Fruit fly (Drosophila melanogaster) whole organism, embryonic: Measurements from ENCODE around the gene IntS9.
A peak's percentile ranks its signal among the peaks of the same experiment; 100 is the strongest.

Experiments
- Antp ChIP-seq: fragments of 200-800 bp; sonication (Bioruptor generic); optimal IDR thresholded peaks from 3 replicates; lab custom pipeline; 2016; ENCODE audit warnings: missing biosample characterization, missing genetic modification characterization
- C15 ChIP-seq: fragments of 200-800 bp; sonication (Bioruptor generic); IDR thresholded peaks from 3 replicates; pipeline ENCODE4 v1.3.6; 2022; ENCODE audit warnings: missing biosample characterization, missing genetic modification characterization
- CG10565 ChIP-seq: fragments of 200-800 bp; sonication (Bioruptor generic); optimal IDR thresholded peaks from 3 replicates; lab custom pipeline; 2016; ENCODE audit warnings: missing biosample characterization, mild to moderate bottlenecking, missing genetic modification characterization
- CG12104 ChIP-seq: fragments of 200-800 bp; sonication (Bioruptor generic); optimal IDR thresholded peaks from 3 replicates; lab custom pipeline; 2016; ENCODE audit warnings: missing biosample characterization, missing genetic modification characterization
- CG1233 ChIP-seq: fragments of 200-800 bp; sonication (Bioruptor generic); optimal IDR thresholded peaks from 4 replicates; lab custom pipeline; 2018; ENCODE audit warnings: missing biosample characterization, mild to moderate bottlenecking, missing genetic modification characterization
- CG12769 ChIP-seq: fragments of 200-800 bp; sonication (Bioruptor generic); optimal IDR thresholded peaks from 2 replicates; lab custom pipeline; 2019; ENCODE audit warnings: missing biosample characterization, mild to moderate bottlenecking, missing genetic modification characterization, moderate library complexity
- CG13123 ChIP-seq: fragments of 200-800 bp; sonication (Bioruptor generic); optimal IDR thresholded peaks from 2 replicates; lab custom pipeline; 2016; ENCODE audit warnings: missing biosample characterization, missing genetic modification characterization
- CG15269 ChIP-seq: fragments of 200-800 bp; sonication (Bioruptor generic); optimal IDR thresholded peaks from 2 replicates; lab custom pipeline; 2018; ENCODE audit warnings: missing biosample characterization, mild to moderate bottlenecking, missing genetic modification characterization, moderate library complexity
- CG18262 ChIP-seq: fragments of 200-800 bp; optimal IDR thresholded peaks from 3 replicates; lab custom pipeline; 2019; ENCODE audit warnings: missing biosample characterization, mild to moderate bottlenecking, missing genetic modification characterization, moderate library complexity
- CG2120 ChIP-seq: fragments of 200-800 bp; sonication (Bioruptor generic); optimal IDR thresholded peaks from 3 replicates; lab custom pipeline; 2016; ENCODE audit warnings: missing biosample characterization, missing genetic modification characterization
- CG2875 ChIP-seq: fragments of 200-800 bp; sonication (Bioruptor generic); optimal IDR thresholded peaks from 2 replicates; lab custom pipeline; 2017; ENCODE audit warnings: missing biosample characterization, mild to moderate bottlenecking, missing genetic modification characterization, missing genetic modification reagents
- CG30403 ChIP-seq: fragments of 200-800 bp; sonication (Bioruptor generic); optimal IDR thresholded peaks from 3 replicates; lab custom pipeline; 2016; ENCODE audit warnings: missing biosample characterization, missing genetic modification characterization
- CG30431 ChIP-seq: fragments of 200-800 bp; sonication (Bioruptor generic); optimal IDR thresholded peaks from 2 replicates; lab custom pipeline; 2017; ENCODE audit warnings: missing biosample characterization, missing genetic modification characterization
- CG31365 ChIP-seq: fragments of 200-800 bp; sonication (Bioruptor generic); optimal IDR thresholded peaks from 2 replicates; lab custom pipeline; 2018; ENCODE audit warnings: missing biosample characterization, mild to moderate bottlenecking, missing genetic modification characterization
- CG32532 ChIP-seq: fragments of 200-800 bp; sonication (Bioruptor generic); IDR thresholded peaks from 2 replicates; pipeline ENCODE4 v1.3.6; 2022; ENCODE audit warnings: missing biosample characterization, missing genetic modification characterization
- CG42726 ChIP-seq: fragments of 200-800 bp; sonication (Bioruptor generic); IDR thresholded peaks from 2 replicates; pipeline ENCODE4 v1.3.6; 2022; ENCODE audit warnings: missing biosample characterization, missing genetic modification characterization; ENCODE audit not compliant: partially characterized antibody
- CG4282 ChIP-seq: fragments of 200-800 bp; sonication (Bioruptor generic); optimal IDR thresholded peaks from 2 replicates; lab custom pipeline; 2016; ENCODE audit warnings: missing biosample characterization, missing genetic modification characterization
- CG4617 ChIP-seq: fragments of 200-800 bp; sonication (Bioruptor generic); optimal IDR thresholded peaks from 3 replicates; lab custom pipeline; 2016; ENCODE audit warnings: missing biosample characterization, missing genetic modification characterization, borderline replicate concordance
- CG7745 ChIP-seq: fragments of 200-800 bp; sonication (Bioruptor generic); optimal IDR thresholded peaks from 2 replicates; lab custom pipeline; 2018; ENCODE audit warnings: missing biosample characterization, mild to moderate bottlenecking, missing genetic modification characterization, moderate library complexity
- CG7786 ChIP-seq: fragments of 200-800 bp; sonication (Bioruptor generic); optimal IDR thresholded peaks from 2 replicates; lab custom pipeline; 2016; ENCODE audit warnings: missing biosample characterization, missing genetic modification characterization
- CG8388 ChIP-seq: fragments of 200-800 bp; sonication (Bioruptor generic); optimal IDR thresholded peaks from 2 replicates; lab custom pipeline; 2019; ENCODE audit warnings: missing biosample characterization, mild to moderate bottlenecking, missing genetic modification characterization, moderate library complexity
- CG8478 ChIP-seq: fragments of >200 bp; optimal IDR thresholded peaks from 2 replicates; lab custom pipeline; 2018
- CG8944 ChIP-seq: fragments of 200-800 bp; sonication (Bioruptor generic); optimal IDR thresholded peaks from 3 replicates; lab custom pipeline; 2016; ENCODE audit warnings: missing biosample characterization, missing genetic modification characterization
- CG9932 ChIP-seq: fragments of 200-800 bp; sonication (Bioruptor generic); IDR thresholded peaks from 2 replicates; pipeline ENCODE4 v1.3.6; 2022; ENCODE audit warnings: missing biosample characterization, missing genetic modification characterization
- ERR ChIP-seq: fragments of 200-800 bp; sonication (Bioruptor generic); optimal IDR thresholded peaks from 2 replicates; lab custom pipeline; 2016; ENCODE audit warnings: missing biosample characterization, missing genetic modification characterization
- NFAT ChIP-seq: fragments of 200-800 bp; sonication (Bioruptor generic); IDR thresholded peaks from 2 replicates; pipeline ENCODE4 v1.3.6; 2022; ENCODE audit warnings: missing biosample characterization, missing genetic modification characterization
- PHDP ChIP-seq: fragments of 200-800 bp; sonication (Bioruptor generic); optimal IDR thresholded peaks from 3 replicates; lab custom pipeline; 2018; ENCODE audit warnings: missing biosample characterization, mild to moderate bottlenecking, missing genetic modification characterization, moderate library complexity
- Usf ChIP-seq: fragments of 200-800 bp; sonication (Bioruptor generic); optimal IDR thresholded peaks from 2 replicates; lab custom pipeline; 2017; ENCODE audit warnings: missing genotype, missing biosample characterization, missing genetic modification characterization
- Vsx1 ChIP-seq: fragments of 200-800 bp; sonication (Bioruptor generic); optimal IDR thresholded peaks from 2 replicates; lab custom pipeline; 2017; ENCODE audit warnings: missing biosample characterization, mild to moderate bottlenecking, missing genetic modification characterization, missing genetic modification reagents
- YL-1 ChIP-seq: fragments of 200-800 bp; sonication (Bioruptor generic); optimal IDR thresholded peaks from 3 replicates; lab custom pipeline; 2017; ENCODE audit warnings: missing biosample characterization, mild to moderate bottlenecking, missing genetic modification characterization
- aop ChIP-seq: fragments of 200-800 bp; sonication (Bioruptor generic); IDR thresholded peaks from 2 replicates; pipeline ENCODE4 v1.3.6; 2022; ENCODE audit warnings: missing biosample characterization, missing genetic modification characterization
- az2 ChIP-seq: fragments of 200-800 bp; sonication (Bioruptor generic); optimal IDR thresholded peaks from 3 replicates; lab custom pipeline; 2016; ENCODE audit warnings: missing biosample characterization, missing genetic modification characterization
- bsh ChIP-seq, 2 experiments: fragments of 200-800 bp; sonication (Bioruptor generic); optimal IDR thresholded peaks; 2 replicates each; lab custom pipeline; 2017 to 2018; ENCODE audit warnings: mild to moderate bottlenecking in 2 of 2, missing biosample characterization in 2 of 2, missing genetic modification characterization in 2 of 2, moderate library complexity in 1 of 2
- corto ChIP-seq: fragments of 200-800 bp; sonication (Bioruptor generic); optimal IDR thresholded peaks from 2 replicates; lab custom pipeline; 2016; ENCODE audit warnings: missing biosample characterization, mild to moderate bottlenecking, missing genetic modification characterization, moderate library complexity
- dmrt11E ChIP-seq: fragments of 200-800 bp; sonication (Bioruptor generic); optimal IDR thresholded peaks from 3 replicates; lab custom pipeline; 2018; ENCODE audit warnings: missing biosample characterization, mild to moderate bottlenecking, missing genetic modification characterization, moderate library complexity
- dysf ChIP-seq: fragments of 200-800 bp; sonication (Bioruptor generic); IDR thresholded peaks from 3 replicates; pipeline ENCODE4 v1.3.6; 2022; ENCODE audit warnings: missing biosample characterization, missing genetic modification characterization
- eyg ChIP-seq: fragments of 200-800 bp; sonication (Bioruptor generic); optimal IDR thresholded peaks from 3 replicates; lab custom pipeline; 2016; ENCODE audit warnings: missing biosample characterization, missing genetic modification characterization
- fd3F ChIP-seq: fragments of 200-800 bp; sonication (Bioruptor generic); optimal IDR thresholded peaks from 2 replicates; lab custom pipeline; 2018; ENCODE audit warnings: missing biosample characterization, mild to moderate bottlenecking, missing genetic modification characterization, moderate library complexity
- fd64A ChIP-seq: fragments of 200-800 bp; sonication (Bioruptor generic); optimal IDR thresholded peaks from 3 replicates; lab custom pipeline; 2018; ENCODE audit warnings: missing biosample characterization, mild to moderate bottlenecking, missing genetic modification characterization
- fd96Cb ChIP-seq: fragments of 200-800 bp; sonication (Bioruptor generic); optimal IDR thresholded peaks from 2 replicates; lab custom pipeline; 2018; ENCODE audit warnings: missing biosample characterization, mild to moderate bottlenecking, missing genetic modification characterization, moderate library complexity
- lab ChIP-seq: fragments of 200-800 bp; sonication (Bioruptor generic); optimal IDR thresholded peaks from 3 replicates; lab custom pipeline; 2017; ENCODE audit warnings: missing biosample characterization, missing genetic modification characterization, mild to moderate bottlenecking, moderate library complexity, missing genetic modification reagents
- lmd ChIP-seq: fragments of 200-800 bp; sonication (Bioruptor generic); IDR thresholded peaks from 2 replicates; pipeline ENCODE4 v1.3.6; 2022; ENCODE audit warnings: missing biosample characterization, missing genetic modification characterization
- mirr ChIP-seq: fragments of 200-800 bp; sonication (Bioruptor generic); optimal IDR thresholded peaks from 3 replicates; lab custom pipeline; 2018; ENCODE audit warnings: missing biosample characterization, mild to moderate bottlenecking, missing genetic modification characterization
- nmo ChIP-seq: fragments of 200-800 bp; sonication (Bioruptor generic); optimal IDR thresholded peaks from 2 replicates; lab custom pipeline; 2018; ENCODE audit warnings: missing biosample characterization, mild to moderate bottlenecking, missing genetic modification characterization, moderate library complexity
- oc ChIP-seq: fragments of 200-800 bp; sonication (Bioruptor generic); optimal IDR thresholded peaks from 2 replicates; lab custom pipeline; 2018; ENCODE audit warnings: missing biosample characterization, mild to moderate bottlenecking, missing genetic modification characterization, moderate library complexity
- sens ChIP-seq: fragments of 200-800 bp; sonication (Bioruptor generic); peaks from one replicate; lab custom pipeline; 2016; ENCODE audit warnings: missing biosample characterization, missing genetic modification characterization
- sim ChIP-seq: fragments of 200-800 bp; sonication (Bioruptor generic); IDR thresholded peaks from 2 replicates; pipeline ENCODE4 v1.3.6; 2022; ENCODE audit warnings: missing biosample characterization, missing genetic modification characterization
- sug ChIP-seq: fragments of 200-800 bp; optimal IDR thresholded peaks from 2 replicates; lab custom pipeline; 2019; ENCODE audit warnings: missing biosample characterization, mild to moderate bottlenecking, missing genetic modification characterization, moderate library complexity
- tll ChIP-seq, 2 experiments: fragments of 200-800 bp in 1 of 2; fragments of >200 bp in 1 of 2; sonication (Bioruptor generic) in 1 of 2; optimal IDR thresholded peaks; 2 replicates each; lab custom pipeline; 2017 to 2019; ENCODE audit warnings: missing biosample characterization in 2 of 2, missing genetic modification characterization in 2 of 2, mild to moderate bottlenecking in 1 of 2, moderate library complexity in 1 of 2
- tna ChIP-seq: fragments of 200-800 bp; sonication (Bioruptor generic); IDR thresholded peaks from 2 replicates; pipeline ENCODE4 v1.3.6; 2022; ENCODE audit warnings: missing biosample characterization, missing genetic modification characterization; ENCODE audit not compliant: partially characterized antibody
- trh ChIP-seq: fragments of 200-800 bp; sonication (Bioruptor generic); optimal IDR thresholded peaks from 2 replicates; lab custom pipeline; 2016; ENCODE audit warnings: missing biosample characterization, missing genetic modification characterization

The IntS9 gene

dm6 chr3L:16090330-16090803, 15.1 kb downstream of the IntS9 start, which contains the start of the genes CG5235 and ClC-c (continued):
- TF ChIP-seq corto (GFP tag; lab: Kevin White, UChicago) (no peak), CG2875 (GFP tag; lab: Kevin White, UChicago) (no peak), CG8388 (no peak), CG30431 (no peak), fd3F (no peak), fd96Cb (no peak), oc (tag; lab: Kevin White, UChicago) (no peak), Usf (GFP tag; lab: Kevin White, UChicago) (no peak), Vsx1 (GFP tag; lab: Kevin White, UChicago) (no peak), CG18262 (tag; lab: Kevin White, UChicago) (no peak), trh (GFP tag; lab: Kevin White, UChicago) (no peak), CG30403 (no peak), tna (GFP tag; lab: Robert Waterston, UW) (peak; percentile 86), CG2120 (GFP tag; lab: Kevin White, UChicago) (peak; percentile 9), YL-1 (GFP tag; lab: Kevin White, UChicago) (peak; percentile 84), aop (no peak), PHDP (tag; lab: Kevin White, UChicago) (no peak), az2 (no peak), dysf (GFP tag; lab: Robert Waterston, UW) (no peak), CG8478 (no peak), CG4617 (GFP tag; lab: Kevin White, UChicago) (peak; percentile 92), CG12769 (no peak), C15 (GFP tag; lab: Robert Waterston, UW) (no peak), CG4282 (GFP tag; lab: Kevin White, UChicago) (no peak), dmrt11E (tag; lab: Kevin White, UChicago) (no peak), sens (GFP tag; lab: Kevin White, UChicago) (peak; percentile 37), sim (GFP tag; lab: Robert Waterston, UW) (no peak), lmd (no peak), CG13123 (GFP tag; lab: Kevin White, UChicago) (no peak), CG8944 (GFP tag; lab: Kevin White, UChicago) (no peak), Antp (GFP tag; lab: Kevin White, UChicago) (no peak), tll (GFP tag; optimal IDR thresholded peaks at IDR 0.05; lab: Kevin White, UChicago) (no peak), CG10565 (GFP tag; lab: Kevin White, UChicago) (no peak), CG7745 (tag; lab: Kevin White, UChicago) (peak; percentile 46), ERR (no peak), lab (no peak), fd64A (GFP tag; lab: Kevin White, UChicago) (no peak), bsh (GFP tag; optimal IDR thresholded peaks at IDR 0.05; lab: Kevin White, UChicago) (no peak), CG9932 (GFP tag; lab: Robert Waterston, UW) (no peak), eyg (GFP tag; lab: Kevin White, UChicago) (no peak), CG1233 (no peak), NFAT (GFP tag; lab: Robert Waterston, UW) (no peak), sug (no peak), CG15269 (tag; lab: Kevin White, UChicago) (no peak), CG12104 (GFP tag; lab: Kevin White, UChicago) (no peak), CG42726 (GFP tag; lab: Robert Waterston, UW) (peak; percentile 21; the same call in 1 of the 2 replicates), CG7786 (GFP tag; lab: Kevin White, UChicago) (no peak), CG31365 (tag; lab: Kevin White, UChicago) (no peak), CG32532 (GFP tag; lab: Robert Waterston, UW) (no peak), nmo (GFP tag; lab: Kevin White, UChicago) (peak; percentile 26), mirr (GFP tag; lab: Kevin White, UChicago) (no peak)
